Worm (Caenorhabditis elegans): Measurements from ENCODE around the gene C17H12.5.

The C17H12.5 gene

DNA sequence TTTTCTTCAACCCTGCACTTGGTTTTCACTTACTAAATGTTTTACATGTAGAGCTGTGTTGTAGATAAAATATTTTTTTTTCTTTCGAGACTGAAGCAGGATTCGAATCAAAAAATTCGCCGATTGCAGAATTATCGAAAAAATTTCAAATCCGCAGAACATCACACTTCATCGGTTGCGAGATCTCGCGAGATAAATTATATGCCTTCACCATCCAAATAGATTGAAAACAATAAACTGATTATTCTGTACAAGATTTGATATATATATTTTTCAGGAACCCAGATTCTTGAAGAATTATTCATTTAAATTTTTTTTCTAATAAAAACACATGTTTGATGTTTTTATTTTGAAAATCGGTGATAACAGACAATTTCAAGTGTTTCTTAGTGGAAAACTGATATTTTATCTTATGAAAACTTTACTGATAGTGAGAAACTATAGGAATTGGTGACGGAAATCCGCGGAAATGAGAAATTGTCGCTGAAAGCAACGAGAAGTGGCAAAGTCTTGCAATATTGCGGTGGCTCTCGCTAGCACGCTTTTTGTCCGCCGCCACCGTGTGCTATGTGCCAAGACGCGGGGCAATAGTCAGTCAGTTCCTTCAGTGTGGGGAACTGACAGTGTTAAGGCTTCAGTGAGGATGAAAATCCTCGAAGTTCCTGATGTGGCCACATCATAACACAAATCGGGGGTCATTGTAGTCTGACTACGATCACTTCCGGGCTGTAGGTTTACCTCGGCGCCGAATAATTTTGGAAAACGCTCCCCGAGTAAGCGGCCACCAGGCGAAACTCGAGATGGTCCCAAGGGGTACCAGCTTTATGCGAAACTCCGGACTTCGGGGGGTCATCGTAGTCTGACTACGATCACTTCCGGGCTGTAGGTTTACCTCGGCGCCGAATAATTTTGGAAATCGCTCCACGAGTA, 24.8 kb downstream of the C17H12.5 start:
- no peak for TF ChIP-seq Y116A8C.19 (tag; optimal IDR thresholded peaks at IDR 0.05; ENCODE audit: borderline replicate concordance)
- TF ChIP-seq pqm-1 (tag; optimal IDR thresholded peaks at IDR 0.05), result no peak
- TF ChIP-seq nhr-84 (tag; optimal IDR thresholded peaks at IDR 0.05), result no peak
- TF ChIP-seq hlh-17 (GFP tag; optimal IDR thresholded peaks at IDR 0.05; ENCODE audit: borderline replicate concordance), result no peak
- no peak for TF ChIP-seq fkh-4 (tag; optimal IDR thresholded peaks at IDR 0.05; ENCODE audit: borderline replicate concordance)
- TF ChIP-seq rnt-1 (tag; optimal IDR thresholded peaks at IDR 0.05), result no peak
- TF ChIP-seq fos-1 (tag; optimal IDR thresholded peaks at IDR 0.05), result no peak
- TF ChIP-seq hpl-2 (GFP tag; optimal IDR thresholded peaks at IDR 0.05), result no peak
- TF ChIP-seq tbx-2 (tag; optimal IDR thresholded peaks at IDR 0.05), result no peak
- no peak for TF ChIP-seq lin-13 (GFP tag; optimal IDR thresholded peaks at IDR 0.05)
- no peak for TF ChIP-seq tlp-1 (tag; optimal IDR thresholded peaks at IDR 0.05)
- no peak for TF ChIP-seq efl-1 (optimal IDR thresholded peaks at IDR 0.05)
- TF ChIP-seq efl-1 (GFP tag; optimal IDR thresholded peaks at IDR 0.05 in 1 of 2), result no peak
- no peak for TF ChIP-seq ets-5 (GFP tag; IDR thresholded peaks at IDR 0.05)
- no peak for TF ChIP-seq fkh-10 (GFP tag; optimal IDR thresholded peaks at IDR 0.05)
- peak; percentile 74 for TF ChIP-seq aly-2 (tag; optimal IDR thresholded peaks at IDR 0.05)
- TF ChIP-seq sptf-1 (tag; optimal IDR thresholded peaks at IDR 0.05), result no peak
- peak; percentile 2 for TF ChIP-seq elt-2 (tag; optimal IDR thresholded peaks at IDR 0.05)
- TF ChIP-seq lir-3 (tag; optimal IDR thresholded peaks at IDR 0.05; ENCODE audit: poor library complexity), result no peak
- peak; percentile 49 for TF ChIP-seq snpc-4 (tag; optimal IDR thresholded peaks at IDR 0.05)
- no peak for TF ChIP-seq C34B4.2 (tag; optimal IDR thresholded peaks at IDR 0.05)
- no peak for TF ChIP-seq pag-3 (tag; optimal IDR thresholded peaks at IDR 0.05; ENCODE audit: borderline replicate concordance, insufficient read depth)
- peak; percentile 32 for TF ChIP-seq nhr-20 (tag; optimal IDR thresholded peaks at IDR 0.05)
- TF ChIP-seq lsy-2 (tag; optimal IDR thresholded peaks at IDR 0.05), result no peak
- TF ChIP-seq unc-62 (GFP tag; optimal IDR thresholded peaks at IDR 0.05), result no peak
- no peak for TF ChIP-seq unc-30 (tag; optimal IDR thresholded peaks at IDR 0.05)
- no peak for TF ChIP-seq dsc-1 (tag; optimal IDR thresholded peaks at IDR 0.05)
- no peak for TF ChIP-seq ceh-82 (tag; optimal IDR thresholded peaks at IDR 0.05)
- TF ChIP-seq dpl-1 (GFP tag; optimal IDR thresholded peaks at IDR 0.05), result no peak
- TF ChIP-seq nhr-90 (tag; optimal IDR thresholded peaks at IDR 0.05; ENCODE audit: poor library complexity), result peak; percentile 43
- peak; percentile 41 for TF ChIP-seq nhr-19 (GFP tag; conservative IDR thresholded peaks at IDR 0.05)
- TF ChIP-seq C04F5.9 (tag; optimal IDR thresholded peaks at IDR 0.05), result no peak
- no peak for TF ChIP-seq nhr-76 (tag; optimal IDR thresholded peaks at IDR 0.05)
- TF ChIP-seq isw-1 (GFP tag; IDR thresholded peaks at IDR 0.05), result no peak
- TF ChIP-seq aha-1 (tag; optimal IDR thresholded peaks at IDR 0.05), result no peak
- no peak for TF ChIP-seq hlh-4 (tag; optimal IDR thresholded peaks at IDR 0.05)
- TF ChIP-seq nhr-71 (tag; optimal IDR thresholded peaks at IDR 0.05), result peak; percentile 47
- TF ChIP-seq irx-1 (tag; optimal IDR thresholded peaks at IDR 0.05), result no peak
- no peak for TF ChIP-seq blmp-1 (tag; optimal IDR thresholded peaks at IDR 0.05)
- TF ChIP-seq unc-130 (tag; optimal IDR thresholded peaks at IDR 0.05), result no peak
- TF ChIP-seq grh-1 (GFP tag; IDR thresholded peaks at IDR 0.05), result no peak
- peak; percentile 35 for TF ChIP-seq snu-23 (GFP tag; optimal IDR thresholded peaks at IDR 0.05)
- TF ChIP-seq vab-15 (tag; optimal IDR thresholded peaks at IDR 0.05), result no peak
- no peak for TF ChIP-seq nhr-77 (tag; optimal IDR thresholded peaks at IDR 0.05)
- TF ChIP-seq ztf-11 (tag; optimal IDR thresholded peaks at IDR 0.05), result no peak
- TF ChIP-seq lin-35 (GFP tag; optimal IDR thresholded peaks at IDR 0.05), result peak in 1 of 2 experiments; percentile 21
